Fruit fly (Drosophila melanogaster) whole organism, embryonic: Measurements from ENCODE around the gene ND-MNLL.

Experiments
- Bgb ChIP-seq: fragments of 200-800 bp; sonication (Bioruptor generic); IDR thresholded peaks from 2 replicates; pipeline ENCODE4 v1.3.6; 2022; ENCODE audit warnings: missing biosample characterization, missing genetic modification characterization; ENCODE audit not compliant: partially characterized antibody
- Bteb2 ChIP-seq: fragments of 200-800 bp; sonication (Bioruptor generic); optimal IDR thresholded peaks from 2 replicates; lab custom pipeline; 2016; ENCODE audit warnings: missing biosample characterization, missing genetic modification characterization
- CG12219 ChIP-seq: fragments of 200-800 bp; sonication (Bioruptor generic); optimal IDR thresholded peaks from 3 replicates; lab custom pipeline; 2018; ENCODE audit warnings: missing biosample characterization, mild to moderate bottlenecking, missing genetic modification characterization
- CG14710 ChIP-seq: fragments of 200-800 bp; sonication (Bioruptor generic); optimal IDR thresholded peaks from 3 replicates; lab custom pipeline; 2019; ENCODE audit warnings: missing biosample characterization, mild to moderate bottlenecking, missing genetic modification characterization, moderate library complexity
- CG1602 ChIP-seq: fragments of 200-800 bp; sonication (Bioruptor generic); optimal IDR thresholded peaks from 3 replicates; lab custom pipeline; 2016; ENCODE audit warnings: missing biosample characterization, missing genetic modification characterization
- CG16815 ChIP-seq: fragments of 200-800 bp; sonication (Bioruptor generic); optimal IDR thresholded peaks from 3 replicates; lab custom pipeline; 2017; ENCODE audit warnings: missing biosample characterization, mild to moderate bottlenecking, missing genetic modification characterization
- CG17829 ChIP-seq: fragments of 200-800 bp; optimal IDR thresholded peaks from 2 replicates; lab custom pipeline; 2019; ENCODE audit warnings: missing biosample characterization, mild to moderate bottlenecking, missing genetic modification characterization, moderate library complexity
- CG18619 ChIP-seq: fragments of 200-800 bp; sonication (Bioruptor generic); optimal IDR thresholded peaks from 3 replicates; lab custom pipeline; 2017; ENCODE audit warnings: missing biosample characterization, mild to moderate bottlenecking, missing genetic modification characterization
- CG2678 ChIP-seq: fragments of 200-800 bp; sonication (Bioruptor generic); optimal IDR thresholded peaks from 3 replicates; lab custom pipeline; 2019; ENCODE audit warnings: missing biosample characterization, mild to moderate bottlenecking, missing genetic modification characterization, moderate library complexity
- CG33557 ChIP-seq: fragments of 200-800 bp; sonication (Bioruptor generic); optimal IDR thresholded peaks from 2 replicates; lab custom pipeline; 2019; ENCODE audit warnings: missing biosample characterization, mild to moderate bottlenecking, missing genetic modification characterization, moderate library complexity
- CG3407 ChIP-seq: fragments of 200-800 bp; sonication (Bioruptor generic); optimal IDR thresholded peaks from 2 replicates; lab custom pipeline; 2018; ENCODE audit warnings: missing biosample characterization, mild to moderate bottlenecking, missing genetic modification characterization
- CG3726 ChIP-seq: fragments of 200-800 bp; sonication (Bioruptor generic); IDR thresholded peaks from 3 replicates; pipeline ENCODE4, ENCODE4 v1.3.6; 2022; ENCODE audit warnings: missing biosample characterization, missing genetic modification characterization
- CG3847 ChIP-seq: fragments of 200-800 bp; sonication (Bioruptor generic); IDR thresholded peaks from 2 replicates; pipeline ENCODE4 v1.3.6; 2022; ENCODE audit warnings: missing biosample characterization, missing genetic modification characterization
- CG4404 ChIP-seq: fragments of 200-800 bp; sonication (Bioruptor generic); IDR thresholded peaks from 2 replicates; pipeline ENCODE4 v1.3.6; 2022; ENCODE audit warnings: missing biosample characterization, missing genetic modification characterization
- CG4730 ChIP-seq: fragments of 200-800 bp; sonication (Bioruptor generic); IDR thresholded peaks from 2 replicates; pipeline ENCODE4 v1.3.6; 2022; ENCODE audit warnings: missing biosample characterization, missing genetic modification characterization
- CG7839 ChIP-seq: fragments of 200-800 bp; sonication (Bioruptor generic); optimal IDR thresholded peaks from 3 replicates; lab custom pipeline; 2018; ENCODE audit warnings: missing biosample characterization, mild to moderate bottlenecking, missing genetic modification characterization, moderate library complexity
- CG9932 ChIP-seq: fragments of 200-800 bp; sonication (Bioruptor generic); IDR thresholded peaks from 2 replicates; pipeline ENCODE4 v1.3.6; 2022; ENCODE audit warnings: missing biosample characterization, missing genetic modification characterization
- Chrac-16 ChIP-seq: fragments of 200-800 bp; sonication (Bioruptor generic); optimal IDR thresholded peaks from 3 replicates; lab custom pipeline; 2016; ENCODE audit warnings: missing biosample characterization, missing genetic modification characterization
- Dad ChIP-seq: fragments of 200-800 bp; sonication (Bioruptor generic); optimal IDR thresholded peaks from 3 replicates; lab custom pipeline; 2016; ENCODE audit warnings: missing biosample characterization, missing genetic modification characterization
- Dll ChIP-seq: fragments of 200-800 bp; sonication (Bioruptor generic); IDR thresholded peaks from 4 replicates; pipeline ENCODE4 v1.3.6; 2022; ENCODE audit warnings: missing biosample characterization, missing genetic modification characterization; ENCODE audit not compliant: partially characterized antibody
- Drgx ChIP-seq: fragments of 200-800 bp; sonication (Bioruptor generic); IDR thresholded peaks from 2 replicates; pipeline ENCODE4 v1.3.6; 2022; ENCODE audit warnings: missing biosample characterization, missing genetic modification characterization
- E2f2 ChIP-seq: fragments of 200-800 bp; sonication (Bioruptor generic); IDR thresholded peaks from 2 replicates; pipeline ENCODE4 v1.3.6; 2022; ENCODE audit warnings: missing biosample characterization, missing genetic modification characterization
- Fer1 ChIP-seq: fragments of 200-800 bp; sonication (Bioruptor generic); optimal IDR thresholded peaks from 2 replicates; lab custom pipeline; 2017; ENCODE audit warnings: missing biosample characterization, mild to moderate bottlenecking, missing genetic modification characterization
- Fer3 ChIP-seq: fragments of 200-800 bp; sonication (Bioruptor generic); optimal IDR thresholded peaks from 2 replicates; lab custom pipeline; 2018; ENCODE audit warnings: missing biosample characterization, mild to moderate bottlenecking, missing genetic modification characterization, moderate library complexity
- Hand ChIP-seq: fragments of 200-800 bp; sonication (Bioruptor generic); optimal IDR thresholded peaks from 2 replicates; lab custom pipeline; 2017; ENCODE audit warnings: mild to moderate bottlenecking, missing biosample characterization, missing genetic modification reagents, missing genetic modification characterization
- Hr3 ChIP-seq: fragments of 200-800 bp; sonication (Bioruptor generic); optimal IDR thresholded peaks from 3 replicates; lab custom pipeline; 2016; ENCODE audit warnings: missing biosample characterization, missing genetic modification characterization
- Lpt ChIP-seq: fragments of >200 bp; optimal IDR thresholded peaks from 2 replicates; lab custom pipeline; 2018; ENCODE audit warnings: missing biosample characterization, missing genetic modification characterization
- Neu2 ChIP-seq: fragments of 200-800 bp; sonication (Bioruptor generic); optimal IDR thresholded peaks from 3 replicates; lab custom pipeline; 2016; ENCODE audit warnings: missing biosample characterization, missing genetic modification characterization, borderline replicate concordance
- Ptx1 ChIP-seq: fragments of 200-800 bp; sonication (Bioruptor generic); IDR thresholded peaks from 2 replicates; pipeline ENCODE4 v1.3.6; 2022; ENCODE audit warnings: missing biosample characterization, missing genetic modification characterization
- Sin3A ChIP-seq: fragments of >200 bp; optimal IDR thresholded peaks from 2 replicates; lab custom pipeline; 2018
- Sry-δ ChIP-seq: fragments of 200-800 bp; sonication (Bioruptor generic); optimal IDR thresholded peaks from 2 replicates; lab custom pipeline; 2016; ENCODE audit warnings: missing biosample characterization, missing genetic modification characterization
- TFAM ChIP-seq: fragments of 200-800 bp; sonication (Bioruptor generic); optimal IDR thresholded peaks from 2 replicates; lab custom pipeline; 2017; ENCODE audit warnings: missing biosample characterization, missing genetic modification characterization, inconsistent platforms
- YL-1 ChIP-seq: fragments of 200-800 bp; sonication (Bioruptor generic); optimal IDR thresholded peaks from 3 replicates; lab custom pipeline; 2017; ENCODE audit warnings: missing biosample characterization, mild to moderate bottlenecking, missing genetic modification characterization
- ac ChIP-seq: fragments of 200-800 bp; sonication (Bioruptor generic); optimal IDR thresholded peaks from 3 replicates; lab custom pipeline; 2017; ENCODE audit warnings: missing biosample characterization, mild to moderate bottlenecking, missing genetic modification characterization
- al ChIP-seq: fragments of 200-800 bp; sonication (Bioruptor generic); IDR thresholded peaks from 2 replicates; pipeline ENCODE4 v1.3.6; 2022; ENCODE audit warnings: missing biosample characterization, missing genetic modification characterization
- aop ChIP-seq: fragments of 200-800 bp; sonication (Bioruptor generic); IDR thresholded peaks from 2 replicates; pipeline ENCODE4 v1.3.6; 2022; ENCODE audit warnings: missing biosample characterization, missing genetic modification characterization
- bbx ChIP-seq: fragments of 200-800 bp; sonication (Bioruptor generic); IDR thresholded peaks from 2 replicates; pipeline ENCODE4 v1.3.6; 2022; ENCODE audit warnings: missing biosample characterization, missing genetic modification characterization; ENCODE audit not compliant: partially characterized antibody
- caup ChIP-seq: fragments of 200-800 bp; sonication (Bioruptor generic); optimal IDR thresholded peaks from 3 replicates; lab custom pipeline; 2017; ENCODE audit warnings: missing biosample characterization, mild to moderate bottlenecking, missing genetic modification characterization, moderate library complexity; ENCODE audit not compliant: severe bottlenecking
- corto ChIP-seq: fragments of 200-800 bp; sonication (Bioruptor generic); optimal IDR thresholded peaks from 2 replicates; lab custom pipeline; 2016; ENCODE audit warnings: missing biosample characterization, mild to moderate bottlenecking, missing genetic modification characterization, moderate library complexity
- dan ChIP-seq: fragments of 200-800 bp; sonication (Bioruptor generic); IDR thresholded peaks from 2 replicates; pipeline ENCODE4 v1.3.6; 2022; ENCODE audit warnings: missing biosample characterization, missing genetic modification characterization
- danr ChIP-seq: fragments of 200-800 bp; sonication (Bioruptor generic); IDR thresholded peaks from 2 replicates; pipeline ENCODE4 v1.3.6; 2022; ENCODE audit warnings: missing biosample characterization, missing genetic modification characterization
- eyg ChIP-seq: fragments of 200-800 bp; sonication (Bioruptor generic); optimal IDR thresholded peaks from 3 replicates; lab custom pipeline; 2016; ENCODE audit warnings: missing biosample characterization, missing genetic modification characterization
- gsb-n ChIP-seq: fragments of 200-800 bp; sonication (Bioruptor generic); optimal IDR thresholded peaks from 3 replicates; lab custom pipeline; 2018; ENCODE audit warnings: missing biosample characterization, mild to moderate bottlenecking, missing genetic modification characterization
- inv ChIP-seq: fragments of 200-800 bp; sonication (Bioruptor generic); IDR thresholded peaks from 2 replicates; pipeline ENCODE4 v1.3.6; 2022; ENCODE audit warnings: missing biosample characterization, missing genetic modification characterization; ENCODE audit not compliant: partially characterized antibody
- lbe ChIP-seq: fragments of 200-800 bp; sonication (Bioruptor generic); optimal IDR thresholded peaks from 2 replicates; lab custom pipeline; 2016; ENCODE audit warnings: missing biosample characterization, mild to moderate bottlenecking, missing genetic modification characterization
- oc ChIP-seq: fragments of 200-800 bp; sonication (Bioruptor generic); optimal IDR thresholded peaks from 2 replicates; lab custom pipeline; 2018; ENCODE audit warnings: missing biosample characterization, mild to moderate bottlenecking, missing genetic modification characterization, moderate library complexity
- pan ChIP-seq, 4 experiments: fragments of >200 bp in 3 of 4; fragments of 200-800 bp in 1 of 4; sonication (Bioruptor generic) in 1 of 4; optimal IDR thresholded peaks in 3 of 4; IDR thresholded peaks in 1 of 4; 2 replicates each; pipeline versions ENCODE4 v1.3.6 to Lab custom; 2017 to 2022; ENCODE audit warnings: missing biosample characterization in 2 of 4, missing genetic modification characterization in 2 of 4, mixed read lengths in 1 of 4
- row ChIP-seq: fragments of 200-800 bp; sonication (Bioruptor generic); IDR thresholded peaks from 3 replicates; pipeline ENCODE4 v1.3.6; 2022; ENCODE audit warnings: missing biosample characterization, missing genetic modification characterization
- sim ChIP-seq: fragments of 200-800 bp; sonication (Bioruptor generic); IDR thresholded peaks from 2 replicates; pipeline ENCODE4 v1.3.6; 2022; ENCODE audit warnings: missing biosample characterization, missing genetic modification characterization
- tll ChIP-seq, 2 experiments: fragments of 200-800 bp in 1 of 2; fragments of >200 bp in 1 of 2; sonication (Bioruptor generic) in 1 of 2; optimal IDR thresholded peaks; 2 replicates each; lab custom pipeline; 2017 to 2019; ENCODE audit warnings: missing biosample characterization in 2 of 2, missing genetic modification characterization in 2 of 2, mild to moderate bottlenecking in 1 of 2, moderate library complexity in 1 of 2
- vfl ChIP-seq: fragments of 200-800 bp; sonication (Bioruptor generic); optimal IDR thresholded peaks from 2 replicates; lab custom pipeline; 2016; ENCODE audit warnings: missing biosample characterization, missing genetic modification characterization

ND-MNLL gene

dm6 chrX:7892539-7892899 is 1.1 kb downstream of the ND-MNLL start (continued):
- no peak for TF ChIP-seq Dad (GFP tag; lab: Kevin White, UChicago)
- TF ChIP-seq vfl (GFP tag; lab: Kevin White, UChicago), result no peak
- TF ChIP-seq CG3407, result no peak
- TF ChIP-seq CG18619 (GFP tag; lab: Kevin White, UChicago), result no peak
- no peak for TF ChIP-seq pan (optimal IDR thresholded peaks at IDR 0.05; lab: Kevin White, UChicago)
- TF ChIP-seq pan (GFP tag; optimal IDR thresholded peaks at IDR 0.05 in 1 of 2, IDR thresholded peaks at IDR 0.05 in 1 of 2), result no peak
- no peak for TF ChIP-seq sim
- TF ChIP-seq lbe (GFP tag; lab: Kevin White, UChicago), result no peak
- no peak for TF ChIP-seq TFAM (GFP tag; lab: Kevin White, UChicago)
- no peak for TF ChIP-seq Neu2 (GFP tag; lab: Kevin White, UChicago)
- no peak for TF ChIP-seq CG4730
- no peak for TF ChIP-seq CG3847
- 0 out of 2 replicates have a peak, but pooled peaks have one; percentile 10 for TF ChIP-seq Ptx1 (GFP tag; lab: Robert Waterston, UW)
- TF ChIP-seq CG4404 (GFP tag; lab: Robert Waterston, UW), result peak; percentile 62
- TF ChIP-seq Fer1 (GFP tag; lab: Kevin White, UChicago), result no peak
- TF ChIP-seq E2f2, result no peak
- TF ChIP-seq aop, result no peak
- no peak for TF ChIP-seq bbx (GFP tag; lab: Robert Waterston, UW)
- no peak for TF ChIP-seq Bgb (GFP tag; lab: Robert Waterston, UW)
- TF ChIP-seq ac (GFP tag; lab: Kevin White, UChicago), result peak; percentile 35
- TF ChIP-seq CG17829, result peak; percentile 4
- no peak for TF ChIP-seq tll (GFP tag; optimal IDR thresholded peaks at IDR 0.05; lab: Kevin White, UChicago)
- no peak for TF ChIP-seq caup (GFP tag; lab: Kevin White, UChicago)
- TF ChIP-seq corto (GFP tag; lab: Kevin White, UChicago), result no peak
- no peak for TF ChIP-seq CG12219
- TF ChIP-seq danr (GFP tag; lab: Robert Waterston, UW), result no peak
- no peak for TF ChIP-seq Hr3 (GFP tag; lab: Kevin White, UChicago)
- TF ChIP-seq CG9932, result no peak
- peak; percentile 17 for TF ChIP-seq CG14710 (tag; lab: Kevin White, UChicago)
- no peak for TF ChIP-seq Fer3 (tag; lab: Kevin White, UChicago)
- TF ChIP-seq oc (tag; lab: Kevin White, UChicago), result no peak
- TF ChIP-seq gsb-n (tag; lab: Kevin White, UChicago), result no peak
- peak; percentile 4 for TF ChIP-seq Chrac-16
- no peak for TF ChIP-seq Hand (GFP tag; lab: Kevin White, UChicago)
- peak; percentile 17 for TF ChIP-seq CG16815 (GFP tag; lab: Kevin White, UChicago)
- no peak for TF ChIP-seq Sin3A
- 0 out of 3 replicates have a peak, but pooled peaks have one; percentile 16 for TF ChIP-seq row (GFP tag; lab: Robert Waterston, UW)
- TF ChIP-seq CG1602 (GFP tag; lab: Kevin White, UChicago), result no peak
- peak; percentile 1 for TF ChIP-seq CG7839 (tag; lab: Kevin White, UChicago)
- no peak for TF ChIP-seq inv
- no peak for TF ChIP-seq Bteb2 (GFP tag; lab: Kevin White, UChicago)
- TF ChIP-seq YL-1 (GFP tag; lab: Kevin White, UChicago), result no peak
- no peak for TF ChIP-seq Lpt (GFP tag; lab: Kevin White, UChicago)
- TF ChIP-seq CG2678 (tag; lab: Kevin White, UChicago), result peak; percentile 29
- no peak for TF ChIP-seq dan
- TF ChIP-seq Sry-δ, result no peak
- no peak for TF ChIP-seq Dll
- TF ChIP-seq CG3726 (GFP tag; lab: Robert Waterston, UW), result no peak
- peak; percentile 8 for TF ChIP-seq CG33557
- TF ChIP-seq Drgx (GFP tag; lab: Robert Waterston, UW), result 0 out of 2 replicates have a peak, but pooled peaks have one; percentile 28
- TF ChIP-seq eyg, result no peak
- no peak for TF ChIP-seq al (GFP tag; lab: Robert Waterston, UW)
